Fruit fly (Drosophila melanogaster) whole organism, embryonic: ENCODE measurements around the gene sunn.

Source experiments
- B-H2 ChIP-seq: fragments of 200-800 bp; sonication (Bioruptor generic); optimal IDR thresholded peaks from 2 replicates; lab custom pipeline; 2018; ENCODE audit warnings: missing biosample characterization, mild to moderate bottlenecking, missing genetic modification characterization
- CG10431 ChIP-seq: fragments of 200-800 bp; sonication (Bioruptor generic); optimal IDR thresholded peaks from 3 replicates; lab custom pipeline; 2018; ENCODE audit warnings: missing biosample characterization, mild to moderate bottlenecking, missing genetic modification characterization
- CG11456 ChIP-seq: fragments of 200-800 bp; sonication (Bioruptor generic); IDR thresholded peaks from 3 replicates; pipeline ENCODE4 v1.3.6; 2022; ENCODE audit warnings: missing biosample characterization, missing genetic modification characterization
- CG12071 ChIP-seq: fragments of 200-800 bp; sonication (Bioruptor generic); optimal IDR thresholded peaks from 3 replicates; lab custom pipeline; 2018; ENCODE audit warnings: missing biosample characterization, mild to moderate bottlenecking, missing genetic modification characterization
- CG13296 ChIP-seq: fragments of 200-800 bp; sonication (Bioruptor generic); optimal IDR thresholded peaks from 3 replicates; lab custom pipeline; 2018; ENCODE audit warnings: missing biosample characterization, mild to moderate bottlenecking, missing genetic modification characterization
- CG13424 ChIP-seq: fragments of 200-800 bp; sonication (Bioruptor generic); optimal IDR thresholded peaks from 2 replicates; lab custom pipeline; 2019; ENCODE audit warnings: missing biosample characterization, mild to moderate bottlenecking, missing genetic modification characterization, moderate library complexity
- CG15696 ChIP-seq: fragments of 200-800 bp; sonication (Bioruptor generic); optimal IDR thresholded peaks from 2 replicates; lab custom pipeline; 2019; ENCODE audit warnings: missing biosample characterization, mild to moderate bottlenecking, missing genetic modification characterization, moderate library complexity
- CG16779 ChIP-seq: fragments of 200-800 bp; sonication (Bioruptor generic); IDR thresholded peaks from 2 replicates; pipeline ENCODE4 v1.3.6; 2022; ENCODE audit warnings: missing biosample characterization, missing genetic modification characterization
- CG18599 ChIP-seq: fragments of 200-800 bp; sonication (Bioruptor generic); optimal IDR thresholded peaks from 3 replicates; lab custom pipeline; 2017; ENCODE audit warnings: missing biosample characterization, missing genetic modification characterization, mild to moderate bottlenecking, moderate library complexity, missing genetic modification reagents
- CG2889 ChIP-seq: fragments of 200-800 bp; sonication (Bioruptor generic); IDR thresholded peaks from 3 replicates; pipeline ENCODE4 v1.3.6; 2022; ENCODE audit warnings: missing biosample characterization, missing genetic modification characterization
- CG3065 ChIP-seq: fragments of 200-800 bp; sonication (Bioruptor generic); optimal IDR thresholded peaks from 2 replicates; lab custom pipeline; 2016; ENCODE audit warnings: missing biosample characterization, missing genetic modification characterization
- CG5245 ChIP-seq: fragments of 200-800 bp; sonication (Bioruptor generic); optimal IDR thresholded peaks from 3 replicates; lab custom pipeline; 2016; ENCODE audit warnings: missing biosample characterization, missing genetic modification characterization
- CG5953 ChIP-seq: fragments of 200-800 bp; sonication (Bioruptor generic); IDR thresholded peaks from 2 replicates; pipeline ENCODE4 v1.3.6; 2022; ENCODE audit warnings: missing biosample characterization, missing genetic modification characterization
- CG7556 ChIP-seq: fragments of 200-800 bp; sonication (Bioruptor generic); optimal IDR thresholded peaks from 2 replicates; lab custom pipeline; 2017; ENCODE audit warnings: missing biosample characterization, mild to moderate bottlenecking, missing genetic modification characterization
- CG8944 ChIP-seq: fragments of 200-800 bp; sonication (Bioruptor generic); optimal IDR thresholded peaks from 3 replicates; lab custom pipeline; 2016; ENCODE audit warnings: missing biosample characterization, missing genetic modification characterization
- CG9797 ChIP-seq: fragments of 200-800 bp; sonication (Bioruptor generic); optimal IDR thresholded peaks from 3 replicates; lab custom pipeline; 2018; ENCODE audit warnings: missing biosample characterization, mild to moderate bottlenecking, missing genetic modification characterization
- CG9932 ChIP-seq: fragments of 200-800 bp; sonication (Bioruptor generic); IDR thresholded peaks from 2 replicates; pipeline ENCODE4 v1.3.6; 2022; ENCODE audit warnings: missing biosample characterization, missing genetic modification characterization
- D19B ChIP-seq: fragments of 200-800 bp; sonication (Bioruptor generic); optimal IDR thresholded peaks from 2 replicates; lab custom pipeline; 2017; ENCODE audit warnings: missing biosample characterization, mild to moderate bottlenecking, missing genetic modification characterization
- Ets65A ChIP-seq: fragments of 200-800 bp; sonication (Bioruptor generic); peaks from one replicate; lab custom pipeline; 2016; ENCODE audit warnings: missing biosample characterization, missing genetic modification characterization
- Fer3 ChIP-seq: fragments of 200-800 bp; sonication (Bioruptor generic); optimal IDR thresholded peaks from 2 replicates; lab custom pipeline; 2018; ENCODE audit warnings: missing biosample characterization, mild to moderate bottlenecking, missing genetic modification characterization, moderate library complexity
- HLH3B ChIP-seq: fragments of 200-800 bp; sonication (Bioruptor generic); IDR thresholded peaks from 2 replicates; pipeline ENCODE4 v1.3.6; 2022; ENCODE audit warnings: missing biosample characterization, missing genetic modification characterization
- MBD-R2 ChIP-seq: fragments of 200-800 bp; sonication (Bioruptor generic); IDR thresholded peaks from 2 replicates; pipeline ENCODE4 v1.3.6; 2022; ENCODE audit warnings: missing biosample characterization, missing genetic modification characterization
- Mes4 ChIP-seq: fragments of 200-800 bp; sonication (Bioruptor generic); optimal IDR thresholded peaks from 2 replicates; lab custom pipeline; 2016; ENCODE audit warnings: missing biosample characterization, missing genetic modification characterization
- Nf-YC ChIP-seq: fragments of 200-800 bp; optimal IDR thresholded peaks from 3 replicates; lab custom pipeline; 2019; ENCODE audit warnings: missing biosample characterization, mild to moderate bottlenecking, missing genetic modification characterization, moderate library complexity
- Sry-δ ChIP-seq: fragments of 200-800 bp; sonication (Bioruptor generic); optimal IDR thresholded peaks from 2 replicates; lab custom pipeline; 2016; ENCODE audit warnings: missing biosample characterization, missing genetic modification characterization
- ase ChIP-seq: fragments of 200-800 bp; sonication (Bioruptor generic); IDR thresholded peaks from 3 replicates; pipeline ENCODE4 v1.3.6; 2022; ENCODE audit warnings: missing biosample characterization, missing genetic modification characterization
- ato ChIP-seq: fragments of 200-800 bp; sonication (Bioruptor generic); IDR thresholded peaks from 2 replicates; pipeline ENCODE4 v1.3.6; 2022; ENCODE audit warnings: missing biosample characterization, missing genetic modification characterization; ENCODE audit not compliant: partially characterized antibody
- btn ChIP-seq: fragments of 200-800 bp; sonication (Bioruptor generic); optimal IDR thresholded peaks from 2 replicates; lab custom pipeline; 2016; ENCODE audit warnings: missing biosample characterization, missing genetic modification characterization
- chm ChIP-seq: fragments of 200-800 bp; sonication (Bioruptor generic); IDR thresholded peaks from 2 replicates; pipeline ENCODE4 v1.3.6; 2022; ENCODE audit warnings: missing biosample characterization, missing genetic modification characterization
- crc ChIP-seq: fragments of 200-800 bp; sonication (Bioruptor generic); optimal IDR thresholded peaks from 2 replicates; lab custom pipeline; 2016; ENCODE audit warnings: missing biosample characterization, missing genetic modification characterization
- crol ChIP-seq: fragments of 200-800 bp; sonication (Bioruptor generic); IDR thresholded peaks from 2 replicates; pipeline ENCODE4 v1.3.6; 2022; ENCODE audit warnings: missing biosample characterization, missing genetic modification characterization
- dimm ChIP-seq: fragments of 200-800 bp; sonication (Bioruptor generic); IDR thresholded peaks from 2 replicates; pipeline ENCODE4 v1.3.6; 2022; ENCODE audit warnings: missing biosample characterization, missing genetic modification characterization
- disco-r ChIP-seq: fragments of 200-800 bp; sonication (Bioruptor generic); optimal IDR thresholded peaks from 2 replicates; lab custom pipeline; 2016; ENCODE audit warnings: missing biosample characterization, missing genetic modification characterization
- fd3F ChIP-seq: fragments of 200-800 bp; sonication (Bioruptor generic); optimal IDR thresholded peaks from 2 replicates; lab custom pipeline; 2018; ENCODE audit warnings: missing biosample characterization, mild to moderate bottlenecking, missing genetic modification characterization, moderate library complexity
- fu2 ChIP-seq: fragments of 200-800 bp; sonication (Bioruptor generic); optimal IDR thresholded peaks from 2 replicates; lab custom pipeline; 2016; ENCODE audit warnings: missing biosample characterization, missing genetic modification characterization
- gsb ChIP-seq: fragments of 200-800 bp; sonication (Bioruptor generic); IDR thresholded peaks from 2 replicates; pipeline ENCODE4 v1.3.6; 2022; ENCODE audit warnings: missing biosample characterization, missing genetic modification characterization
- hb ChIP-seq: fragments of 200-800 bp; sonication (Bioruptor generic); IDR thresholded peaks from 3 replicates; pipeline ENCODE4 v1.3.6; 2022; ENCODE audit warnings: missing biosample characterization, missing genetic modification characterization; ENCODE audit not compliant: partially characterized antibody
- insv ChIP-seq, 2 experiments: fragments of 200-800 bp; sonication (Bioruptor generic); optimal IDR thresholded peaks; 3 replicates each; lab custom pipeline; 2016 to 2018; ENCODE audit warnings: missing biosample characterization in 2 of 2, missing genetic modification characterization in 2 of 2
- jigr1 ChIP-seq: fragments of 200-800 bp; sonication (Bioruptor generic); IDR thresholded peaks from 3 replicates; pipeline ENCODE4 v1.3.6; 2022; ENCODE audit warnings: missing biosample characterization, missing genetic modification characterization
- jing ChIP-seq: fragments of 200-800 bp; sonication (Bioruptor generic); optimal IDR thresholded peaks from 2 replicates; lab custom pipeline; 2018; ENCODE audit warnings: missing biosample characterization, mild to moderate bottlenecking, missing genetic modification characterization
- kay ChIP-seq: fragments of 200-800 bp; sonication (Bioruptor generic); optimal IDR thresholded peaks from 2 replicates; lab custom pipeline; 2016; ENCODE audit warnings: missing biosample characterization, missing genetic modification characterization
- klu ChIP-seq: fragments of 200-800 bp; sonication (Bioruptor generic); IDR thresholded peaks from 2 replicates; pipeline ENCODE4 v1.3.6; 2022; ENCODE audit warnings: missing biosample characterization, missing genetic modification characterization
- kni ChIP-seq: fragments of 200-800 bp; sonication (Bioruptor generic); optimal IDR thresholded peaks from 3 replicates; lab custom pipeline; 2017; ENCODE audit warnings: mild to moderate bottlenecking, missing biosample characterization, missing genetic modification reagents, missing genetic modification characterization
- mam ChIP-seq: fragments of 200-800 bp; sonication (Bioruptor generic); optimal IDR thresholded peaks from 3 replicates; lab custom pipeline; 2016; ENCODE audit warnings: missing biosample characterization, missing genetic modification characterization
- mld ChIP-seq: fragments of 200-800 bp; sonication (Bioruptor generic); IDR thresholded peaks from 3 replicates; pipeline ENCODE4 v1.3.6; 2022; ENCODE audit warnings: missing biosample characterization, missing genetic modification characterization; ENCODE audit not compliant: partially characterized antibody
- sc ChIP-seq, 3 experiments: fragments of >200 bp in 2 of 3; fragments of 200-800 bp in 1 of 3; sonication (Bioruptor generic) in 1 of 3; optimal IDR thresholded peaks; 2 replicates in 2 of 3; 3 replicates in 1 of 3; lab custom pipeline; 2017; ENCODE audit warnings: mild to moderate bottlenecking in 1 of 3, missing biosample characterization in 1 of 3, missing genetic modification characterization in 1 of 3, missing genetic modification reagents in 1 of 3
- seq ChIP-seq: fragments of 200-800 bp; sonication (Bioruptor generic); IDR thresholded peaks from 2 replicates; pipeline ENCODE4 v1.3.6; 2022; ENCODE audit warnings: missing biosample characterization, missing genetic modification characterization
- ssp ChIP-seq: fragments of 200-800 bp; sonication (Bioruptor generic); IDR thresholded peaks from 2 replicates; pipeline ENCODE4 v1.3.6; 2022; ENCODE audit warnings: missing biosample characterization, missing genetic modification characterization
- tgo ChIP-seq: fragments of 200-800 bp; sonication (Bioruptor generic); IDR thresholded peaks from 3 replicates; pipeline ENCODE4 v1.3.6; 2022; ENCODE audit warnings: missing biosample characterization, missing genetic modification characterization
- zf30C ChIP-seq: fragments of 200-800 bp; sonication (Bioruptor generic); optimal IDR thresholded peaks from 3 replicates; lab custom pipeline; 2018; ENCODE audit warnings: missing biosample characterization, mild to moderate bottlenecking, missing genetic modification characterization

The sunn gene

DNA sequence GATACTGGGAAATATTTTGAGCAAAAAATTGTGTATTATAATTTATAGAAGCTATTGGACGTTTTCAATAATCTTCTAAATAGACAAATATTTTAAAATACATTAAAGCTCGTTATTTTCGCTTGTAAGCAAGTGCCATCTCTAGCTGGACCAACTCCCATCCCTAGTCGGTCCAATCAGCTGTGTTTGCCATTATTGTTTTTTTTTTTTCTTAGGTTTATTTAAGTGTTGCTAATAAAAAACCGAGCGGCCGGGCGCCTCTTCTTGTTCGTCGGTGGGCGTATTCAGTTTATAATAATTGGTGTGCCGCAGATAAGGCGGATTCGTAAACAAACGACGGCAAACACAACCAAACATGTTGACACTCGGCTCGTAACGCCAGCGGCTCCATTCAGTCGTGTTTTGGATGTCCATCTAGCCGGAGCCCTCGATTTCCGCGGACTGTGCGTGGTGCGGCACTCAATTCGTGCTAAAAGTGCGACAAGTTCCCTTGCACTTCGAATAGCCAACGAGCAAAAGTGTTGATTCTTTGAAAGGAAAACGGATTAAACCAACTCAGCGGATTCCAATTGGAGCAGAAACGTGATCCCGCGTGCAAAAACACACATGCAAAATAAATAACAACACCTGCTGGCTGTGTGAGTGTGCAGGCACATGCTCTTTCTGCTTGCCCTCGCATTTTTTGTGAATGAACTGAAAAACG lies 44.2 kb upstream of the sunn start, which contains the start of gene Sugb (continued):
- peak; percentile 62 for TF ChIP-seq fu2 (GFP tag; lab: Kevin White, UChicago)
- no peak for TF ChIP-seq klu (GFP tag; lab: Robert Waterston, UW)
- peak in 1 of 2 experiments; percentile 74 for TF ChIP-seq insv (GFP tag; optimal IDR thresholded peaks at IDR 0.05; lab: Kevin White, UChicago)
- TF ChIP-seq chm (GFP tag; lab: Robert Waterston, UW) = no peak
- no peak for TF ChIP-seq CG5953 (GFP tag; lab: Robert Waterston, UW)
- TF ChIP-seq Sry-δ = peak; percentile 72
- peak; percentile 48 for TF ChIP-seq Mes4 (GFP tag; lab: Kevin White, UChicago)
- TF ChIP-seq ato (GFP tag; lab: Robert Waterston, UW) = no peak
- peak; percentile 43 for TF ChIP-seq seq (GFP tag; lab: Robert Waterston, UW)
- TF ChIP-seq jing (GFP tag; lab: Kevin White, UChicago) = no peak
- TF ChIP-seq dimm (GFP tag; lab: Robert Waterston, UW) = no peak
- TF ChIP-seq CG8944 (GFP tag; lab: Kevin White, UChicago) = peak; percentile 36
- TF ChIP-seq hb (GFP tag; lab: Robert Waterston, UW) = no peak
- TF ChIP-seq kni (GFP tag; lab: Kevin White, UChicago) = no peak
- no peak for TF ChIP-seq CG3065
- peak; percentile 61 for TF ChIP-seq CG13296
- TF ChIP-seq jigr1 (GFP tag; lab: Robert Waterston, UW) = no peak
- TF ChIP-seq tgo (GFP tag; lab: Robert Waterston, UW) = peak; percentile 52; the same call in 2 of the 3 replicates
- no peak for TF ChIP-seq CG2889 (GFP tag; lab: Robert Waterston, UW)
- TF ChIP-seq CG9932 (GFP tag; lab: Robert Waterston, UW) = no peak
- TF ChIP-seq CG5245 = peak; percentile 42
- peak; percentile 62 for TF ChIP-seq HLH3B
- TF ChIP-seq MBD-R2 (GFP tag; lab: Robert Waterston, UW) = peak; percentile 83
- peak; percentile 17; the same call in 1 of the 2 replicates for TF ChIP-seq gsb (GFP tag; lab: Robert Waterston, UW)
- TF ChIP-seq Ets65A = peak; percentile 48
- no peak for TF ChIP-seq D19B (GFP tag; lab: Kevin White, UChicago)
- peak; percentile 55 for TF ChIP-seq fd3F (GFP tag; lab: Kevin White, UChicago)
- no peak for TF ChIP-seq zf30C (GFP tag; lab: Kevin White, UChicago)
- no peak for TF ChIP-seq CG11456 (GFP tag; lab: Robert Waterston, UW)
- TF ChIP-seq CG15696 (tag; lab: Kevin White, UChicago) = peak; percentile 43
- no peak for TF ChIP-seq crol (GFP tag; lab: Robert Waterston, UW)
- TF ChIP-seq mld (GFP tag; lab: Robert Waterston, UW) = no peak
- peak; percentile 38 for TF ChIP-seq crc (GFP tag; lab: Kevin White, UChicago)
- TF ChIP-seq CG10431 (GFP tag; lab: Kevin White, UChicago) = peak; percentile 87
- peak; percentile 71 for TF ChIP-seq CG7556 (GFP tag; lab: Kevin White, UChicago)
- no peak for TF ChIP-seq ase (GFP tag; lab: Robert Waterston, UW)
- no peak for TF ChIP-seq CG9797
- peak; percentile 83 for TF ChIP-seq CG18599 (GFP tag; lab: Kevin White, UChicago)
- peak; percentile 65 for TF ChIP-seq Fer3 (tag; lab: Kevin White, UChicago)
- 0 out of 2 replicates have a peak, but pooled peaks have one; percentile 12 for TF ChIP-seq ssp (GFP tag; lab: Robert Waterston, UW)
- TF ChIP-seq sc (optimal IDR thresholded peaks at IDR 0.05; lab: Kevin White, UChicago) = no peak
- no peak for TF ChIP-seq sc (GFP tag; optimal IDR thresholded peaks at IDR 0.05; lab: Kevin White, UChicago)
- no peak for TF ChIP-seq disco-r
- no peak for TF ChIP-seq btn (GFP tag; lab: Kevin White, UChicago)
- peak; percentile 79 for TF ChIP-seq mam (GFP tag; lab: Kevin White, UChicago)
- TF ChIP-seq kay (GFP tag; lab: Kevin White, UChicago) = peak; percentile 45
- TF ChIP-seq B-H2 (GFP tag; lab: Kevin White, UChicago) = peak; percentile 82
- no peak for TF ChIP-seq CG16779 (GFP tag; lab: Robert Waterston, UW)
- TF ChIP-seq CG13424 (tag; lab: Kevin White, UChicago) = peak; percentile 72
- TF ChIP-seq Nf-YC (tag; lab: Kevin White, UChicago) = peak; percentile 64
- TF ChIP-seq CG12071 = peak; percentile 8
